Worm (Caenorhabditis elegans): ENCODE results near the gene Y37D8A.25.

DNA sequence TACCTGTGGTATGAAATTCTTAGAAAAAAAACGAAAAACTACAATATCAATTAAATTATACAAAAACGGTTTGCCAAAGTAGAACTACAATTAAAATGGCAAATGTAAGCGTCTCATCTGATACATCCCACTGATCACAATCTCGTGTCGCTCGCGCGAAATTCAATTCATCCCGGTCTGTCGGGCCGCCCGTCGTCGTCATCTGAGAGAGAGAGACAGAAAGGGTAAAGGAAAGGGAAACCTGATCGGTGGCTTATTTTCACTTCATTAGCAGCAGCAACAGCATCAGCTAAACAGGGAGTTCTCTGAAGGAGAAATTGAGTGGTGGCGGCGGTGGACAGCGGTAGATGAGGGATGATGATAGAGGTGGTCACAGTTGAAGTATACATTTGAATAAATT, 19.5 kb downstream of the Y37D8A.25 start:
- no peak for TF ChIP-seq dao-5 (tag; optimal IDR thresholded peaks at IDR 0.05)
- no peak for TF ChIP-seq him-1 (tag; optimal IDR thresholded peaks at IDR 0.05)
- no peak for TF ChIP-seq W03F9.2 (tag; optimal IDR thresholded peaks at IDR 0.05)

Measured in whole organism, L4/young adult.